Worm (Caenorhabditis elegans): Measurements from ENCODE around the gene ocr-3.
A peak's percentile ranks its signal among the peaks of the same experiment; 100 is the strongest.

DNA sequence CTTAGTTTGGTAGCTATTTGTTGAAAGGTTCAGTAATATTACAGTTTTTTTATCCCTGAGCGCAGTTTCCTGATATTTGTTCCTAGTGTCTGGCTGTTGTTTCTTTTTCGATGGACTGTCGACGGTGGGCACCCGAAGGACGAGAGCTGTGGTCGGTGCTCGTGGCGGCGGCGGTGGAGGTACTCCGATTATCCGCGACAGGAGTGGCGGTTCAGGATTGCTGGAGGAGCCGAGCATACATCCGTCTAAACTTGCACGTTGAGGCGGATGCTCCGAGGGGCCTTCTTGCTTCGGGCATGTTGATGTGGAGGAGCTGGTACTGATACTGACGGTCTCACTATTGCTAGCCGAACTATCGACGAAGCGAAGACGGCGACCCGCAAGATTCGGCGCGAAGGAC lies 41.2 kb upstream of the ocr-3 start:
- TF ChIP-seq flt-1 (GFP tag; IDR thresholded peaks at IDR 0.05) (no peak), med-1 (GFP tag; optimal IDR thresholded peaks at IDR 0.05; ENCODE audit: insufficient read depth) (no peak), cog-1 (tag; optimal IDR thresholded peaks at IDR 0.05) (no peak), T22C8.4 (GFP tag; IDR thresholded peaks at IDR 0.05) (no peak), ztf-23 (GFP tag; IDR thresholded peaks at IDR 0.05) (no peak), ztf-29 (GFP tag; IDR thresholded peaks at IDR 0.05) (no peak), tab-1 (GFP tag; IDR thresholded peaks at IDR 0.05) (0 out of 2 replicates have a peak, but pooled peaks have one; percentile 43), ref-1 (GFP tag; conservative IDR thresholded peaks at IDR 0.05) (no peak), klf-2 (GFP tag; conservative IDR thresholded peaks at IDR 0.05) (no peak)
